Worm (Caenorhabditis elegans) whole organism, L4/young adult: ENCODE results near the gene gpx-5.
"Not testable (repeated sequence)": the region's sequence is repeated elsewhere in the genome, so short reads cannot be mapped to it uniquely, and the experiment has no call there.

Source experiments
- W03F9.2 ChIP-seq: fragments of 150-350 bp; optimal IDR thresholded peaks from 2 replicates; lab custom pipeline; 2014; ENCODE audit warnings: missing biosample characterization, missing genetic modification characterization
- dao-5 ChIP-seq: sonication (generic microtip); optimal IDR thresholded peaks from 2 replicates; lab custom pipeline; 2016; ENCODE audit warnings: missing genotype, missing genetic modification characterization, moderate library complexity, missing compliant biosample characterization
- him-1 ChIP-seq: sonication (generic microtip); optimal IDR thresholded peaks from 2 replicates; lab custom pipeline; 2016; ENCODE audit warnings: missing genotype, missing genetic modification reagents, missing genetic modification characterization, missing compliant biosample characterization

Gene gpx-5

ce11 chrX:9602625-9603024 lies 18.2 kb downstream of the gpx-5 start:
- TF ChIP-seq dao-5 (tag; lab: Kevin White, UChicago) (no peak), him-1 (tag; lab: Kevin White, UChicago) (no peak), W03F9.2 (no peak)

- TF ChIP-seq W03F9.2 (no peak), him-1 (tag; lab: Kevin White, UChicago) (no peak)
These were observed 18.7 kb downstream of the gpx-5 start for ce11 chrX:9603180-9603579.

- TF ChIP-seq him-1 (tag; lab: Kevin White, UChicago) (no peak), W03F9.2 (no peak), dao-5 (tag; lab: Kevin White, UChicago) (no peak)
These were observed 23.7 kb downstream of the gpx-5 start for ce11 chrX:9608127-9608526.

- TF ChIP-seq him-1 (tag; lab: Kevin White, UChicago) = no peak
- no peak for TF ChIP-seq W03F9.2
- no peak for TF ChIP-seq dao-5 (tag; lab: Kevin White, UChicago)
These were observed 25.7 kb downstream of the gpx-5 start, which contains the start of gene C11E4.6 for ce11 chrX:9610040-9610613. Gene C11E4.6 (plus strand): TSS chrX:9610563.

ce11 chrX:9616919-9617318 lies 32.5 kb downstream of the gpx-5 start, which contains the start of gene C11E4.7:
Gene C11E4.7 (plus strand): TSS chrX:9617219.
- TF ChIP-seq him-1 (tag; lab: Kevin White, UChicago) (no peak), dao-5 (tag; lab: Kevin White, UChicago) (no peak)

- no peak for TF ChIP-seq W03F9.2
- TF ChIP-seq him-1 (tag; lab: Kevin White, UChicago) = no peak
- no peak for TF ChIP-seq dao-5 (tag; lab: Kevin White, UChicago)
These were observed 35.7 kb downstream of the gpx-5 start, which contains the start of gene C11E4.8 for ce11 chrX:9620136-9620535. Gene C11E4.8 (plus strand): TSS chrX:9620436.

- TF ChIP-seq dao-5 (tag; lab: Kevin White, UChicago) (peak; percentile 71), W03F9.2 (no peak)
These were observed 38.1 kb downstream of the gpx-5 start for ce11 chrX:9622609-9623008.

ce11 chrX:9625824-9626223 lies 41.4 kb downstream of the gpx-5 start, which contains the start of gene F34H10.1:
Gene F34H10.1 (plus strand): TSS chrX:9626124.
- TF ChIP-seq W03F9.2; him-1 (tag; lab: Kevin White, UChicago); dao-5 (tag; lab: Kevin White, UChicago): not testable (repeated sequence)

ce11 chrX:9629552-9629951 lies 45.1 kb downstream of the gpx-5 start:
- TF ChIP-seq W03F9.2 = no peak
- no peak for TF ChIP-seq dao-5 (tag; lab: Kevin White, UChicago)
- TF ChIP-seq him-1 (tag; lab: Kevin White, UChicago) = no peak

- no peak for TF ChIP-seq dao-5 (tag; lab: Kevin White, UChicago)
These were observed 50.5 kb downstream of the gpx-5 start, which contains the start of gene F34H10.3 for ce11 chrX:9634925-9635324. Gene F34H10.3 (minus strand): TSS chrX:9635025.

- TF ChIP-seq dao-5 (tag; lab: Kevin White, UChicago) (no peak), W03F9.2 (no peak), him-1 (tag; lab: Kevin White, UChicago) (no peak)
These were observed 50.9 kb downstream of the gpx-5 start, which contains the start of gene F34H10.5 for ce11 chrX:9635376-9635775. Gene F34H10.5 (plus strand): TSS chrX:9635676.
